Worm (Caenorhabditis elegans) whole organism, L3 larva: Measurements from ENCODE around the gene mab-10.

Source experiments
- ceh-28 ChIP-seq: fragments of 150-350 bp; optimal IDR thresholded peaks from 2 replicates; lab custom pipeline; 2014; ENCODE audit warnings: missing biosample characterization, missing genetic modification reagents, missing genetic modification characterization
- mml-1 ChIP-seq: fragments of 150-350 bp; sonication (generic microtip); optimal IDR thresholded peaks from 3 replicates; lab custom pipeline; 2014; ENCODE audit warnings: missing biosample characterization, missing genetic modification characterization
- nhr-237 ChIP-seq: fragments of 150-350 bp; optimal IDR thresholded peaks from 2 replicates; lab custom pipeline; 2014; ENCODE audit warnings: missing biosample characterization, missing genetic modification characterization

DNA sequence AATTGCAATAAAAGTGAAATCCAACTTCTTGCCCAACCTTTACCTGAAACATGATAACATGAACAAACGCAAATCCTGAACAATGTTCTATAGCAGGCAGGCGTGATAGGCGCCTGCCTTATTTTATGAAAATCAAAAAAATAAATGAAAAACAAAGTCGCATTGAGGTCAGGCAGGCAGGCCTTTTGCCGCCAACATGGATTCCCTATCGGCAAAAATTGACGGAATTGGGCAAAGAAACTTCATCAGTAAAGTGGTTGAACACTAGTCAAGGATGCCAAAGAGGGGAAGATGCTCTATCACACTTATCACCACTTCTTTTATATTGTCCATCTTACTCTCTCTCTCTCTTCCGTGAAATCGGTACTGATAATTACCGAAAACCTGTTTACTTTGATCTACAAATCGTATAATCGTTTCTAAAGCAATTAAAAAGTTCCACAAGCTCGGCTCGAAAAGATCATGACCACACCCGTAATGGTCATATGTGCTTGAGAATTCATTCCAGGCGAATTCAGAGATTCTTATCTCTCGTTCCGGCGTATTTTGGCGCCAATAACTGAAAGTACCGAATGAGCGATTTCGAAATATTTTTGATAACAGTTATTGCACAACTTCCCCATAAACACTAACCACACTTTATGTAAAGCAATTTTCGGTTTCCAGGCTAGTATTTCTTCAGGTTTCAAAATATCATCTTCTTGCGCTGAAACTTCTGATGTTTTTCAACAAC lies 45.9 kb upstream of the mab-10 start, which contains the start of the genes clec-60 and ZK666.11:
- TF ChIP-seq ceh-28 (tag; lab: Kevin White, UChicago) (no peak), nhr-237 (tag; lab: Kevin White, UChicago) (no peak), mml-1 (tag; lab: Kevin White, UChicago) (no peak)
